Worm (Caenorhabditis elegans) whole organism, L4 larva: ENCODE data around the gene Y45G5AL.1.
A peak's percentile ranks its signal among the peaks of the same experiment; 100 is the strongest.

Experiments used
- D1046.2 ChIP-seq: fragments of 200-800 bp; sonication (Bioruptor generic); IDR thresholded peaks from 2 replicates; pipeline ENCODE4 v1.3.6; 2022; ENCODE audit warnings: missing genetic modification characterization, missing compliant biosample characterization
- Y105C5A.15 ChIP-seq: fragments of 200-800 bp; sonication (Bioruptor generic); IDR thresholded peaks from 2 replicates; pipeline ENCODE4 v1.3.6; 2022; ENCODE audit warnings: missing genetic modification characterization, missing compliant biosample characterization
- aha-1 ChIP-seq: fragments of 150-350 bp; peaks from one replicate; lab custom pipeline; 2014; ENCODE audit warnings: missing biosample characterization, missing genetic modification characterization
- ceh-20 ChIP-seq: fragments of 200-800 bp; sonication (Bioruptor generic); IDR thresholded peaks from 2 replicates; pipeline ENCODE4 v1.3.6; 2022; ENCODE audit warnings: missing genetic modification reagents, missing genetic modification characterization, missing compliant biosample characterization
- ces-1 ChIP-seq: fragments of 150-350 bp; sonication (generic microtip); optimal IDR thresholded peaks from 4 replicates; lab custom pipeline; 2014; ENCODE audit warnings: missing biosample characterization, missing genetic modification reagents, missing genetic modification characterization
- daf-16 ChIP-seq, 3 experiments: sonication (generic microtip); optimal IDR thresholded peaks; 2 replicates each; lab custom pipeline; 2016 to 2017; ENCODE audit warnings: missing genetic modification characterization in 3 of 3, missing genetic modification reagents in 3 of 3, mild to moderate bottlenecking in 2 of 3, missing compliant biosample characterization in 2 of 3, missing biosample characterization in 1 of 3, moderate library complexity in 1 of 3
- daf-8 ChIP-seq: fragments of 200-800 bp; sonication (Bioruptor generic); IDR thresholded peaks from 2 replicates; pipeline ENCODE4 v1.3.6; 2022; ENCODE audit warnings: missing genetic modification characterization, missing compliant biosample characterization
- dve-1 ChIP-seq: sonication (generic microtip); optimal IDR thresholded peaks from 2 replicates; lab custom pipeline; 2017; ENCODE audit warnings: antibody characterized with exemption, mild to moderate bottlenecking, missing genetic modification characterization, missing compliant biosample characterization; ENCODE audit not compliant: insufficient read depth
- lin-1 ChIP-seq: fragments of 200-800 bp; sonication (Bioruptor generic); IDR thresholded peaks from 2 replicates; pipeline ENCODE4 v1.3.6; 2022; ENCODE audit warnings: missing genetic modification reagents, missing genetic modification characterization, missing compliant biosample characterization
- lin-29 ChIP-seq: fragments of 200-800 bp; sonication (Bioruptor generic); IDR thresholded peaks from 2 replicates; pipeline ENCODE4 v1.3.6; 2022; ENCODE audit warnings: missing genetic modification reagents, missing genetic modification characterization, missing compliant biosample characterization
- mep-1 ChIP-seq: fragments of 150-350 bp; sonication (generic microtip); optimal IDR thresholded peaks from 3 replicates; lab custom pipeline; 2014; ENCODE audit warnings: missing biosample characterization, missing genetic modification characterization
- rbr-2 ChIP-seq: sonication (generic microtip); optimal IDR thresholded peaks from 2 replicates; lab custom pipeline; 2016; ENCODE audit warnings: missing genotype, missing genetic modification characterization, missing compliant biosample characterization

Y45G5AL.1 gene

ce11 chrV:4194587-4195211 lies 50.4 kb downstream of the Y45G5AL.1 start, which contains the start of gene Y45G5AM.9 (continued):
- TF ChIP-seq rbr-2 (tag; lab: Kevin White, UChicago) (peak; percentile 83), ces-1 (GFP tag; lab: Kevin White, UChicago) (no peak), daf-8 (GFP tag; lab: Robert Waterston, UW) (no peak), daf-16 (GFP tag; optimal IDR thresholded peaks at IDR 0.05; lab: Kevin White, UChicago) (no peak), daf-16 (tag; optimal IDR thresholded peaks at IDR 0.05; lab: Kevin White, UChicago) (peak; percentile 53), mep-1 (tag; lab: Kevin White, UChicago) (peak; percentile 90), ceh-20 (0 out of 2 replicates have a peak, but pooled peaks have one; percentile 39), D1046.2 (GFP tag; lab: Robert Waterston, UW) (0 out of 2 replicates have a peak, but pooled peaks have one; percentile 30), aha-1 (tag; lab: Kevin White, UChicago) (peak; percentile 86), Y105C5A.15 (GFP tag; lab: Robert Waterston, UW) (no peak)

- TF ChIP-seq dve-1 (no peak), D1046.2 (GFP tag; lab: Robert Waterston, UW) (no peak), mep-1 (tag; lab: Kevin White, UChicago) (no peak), lin-1 (GFP tag; lab: Robert Waterston, UW) (no peak), lin-29 (GFP tag; lab: Robert Waterston, UW) (no peak)
These were observed 51.0 kb downstream of the Y45G5AL.1 start, which contains the start of gene algn-5 for ce11 chrV:4195283-4195682. Gene algn-5 (plus strand): TSS chrV:4195577.
